Fruit fly (Drosophila melanogaster): Measurements from ENCODE around the gene CG3842.

Gene CG3842

dm6 chrX:6340593-6341068 is 3.1 kb downstream of the CG3842 start (continued):
- TF ChIP-seq CG8290 (GFP tag; optimal IDR thresholded peaks at IDR 0.05) (peak; percentile 30), CG8290 (tag; optimal IDR thresholded peaks at IDR 0.05) (peak; percentile 6 to 64), CG4820 (GFP tag; optimal IDR thresholded peaks at IDR 0.05) (peak; percentile 27), CG3838 (GFP tag; optimal IDR thresholded peaks at IDR 0.05) (no peak), lmd (GFP tag; IDR thresholded peaks at IDR 0.05) (peak; percentile 58), CG3407 (GFP tag; optimal IDR thresholded peaks at IDR 0.05) (peak; percentile 50), zfh2 (GFP tag; optimal IDR thresholded peaks at IDR 0.05) (peak; percentile 49), CG17568 (GFP tag; optimal IDR thresholded peaks at IDR 0.05) (peak; percentile 75), Blimp-1 (GFP tag; optimal IDR thresholded peaks at IDR 0.05) (no peak), Deaf1 (tag; optimal IDR thresholded peaks at IDR 0.05) (peak; percentile 56), Vsx1 (GFP tag; optimal IDR thresholded peaks at IDR 0.05) (peak; percentile 61), ttk (GFP tag; IDR thresholded peaks at IDR 0.05) (peak; percentile 54; the same call in 1 of the 2 replicates), az2 (GFP tag; optimal IDR thresholded peaks at IDR 0.05) (peak; percentile 61), Hr3 (GFP tag; optimal IDR thresholded peaks at IDR 0.05) (peak; percentile 34), CG30020 (tag; optimal IDR thresholded peaks at IDR 0.05) (peak; percentile 34), ATbp (GFP tag; optimal IDR thresholded peaks at IDR 0.05) (peak; percentile 62), CG8924 (tag; optimal IDR thresholded peaks at IDR 0.05) (peak; percentile 84), tna (GFP tag; IDR thresholded peaks at IDR 0.05; ENCODE audit: partially characterized antibody) (no peak), cg (GFP tag; optimal IDR thresholded peaks at IDR 0.05) (no peak), schlank (tag; optimal IDR thresholded peaks at IDR 0.05) (peak; percentile 64), CG11456 (GFP tag; IDR thresholded peaks at IDR 0.05) (no peak), seq (GFP tag; IDR thresholded peaks at IDR 0.05) (peak; percentile 56; the same call in 1 of the 2 replicates), Rfx (GFP tag; IDR thresholded peaks at IDR 0.05) (peak; percentile 67), Ravus (GFP tag; IDR thresholded peaks at IDR 0.05) (no peak), dmrt11E (tag; optimal IDR thresholded peaks at IDR 0.05) (peak; percentile 25), CG15696 (tag; optimal IDR thresholded peaks at IDR 0.05) (no peak), slp2 (GFP tag; optimal IDR thresholded peaks at IDR 0.05) (peak; percentile 1), ewg (GFP tag; optimal IDR thresholded peaks at IDR 0.05) (peak; percentile 58), org-1 (GFP tag; optimal IDR thresholded peaks at IDR 0.05) (peak; percentile 82), Sry-β (GFP tag; optimal IDR thresholded peaks at IDR 0.05) (no peak), gcm2 (GFP tag; optimal IDR thresholded peaks at IDR 0.05) (peak; percentile 27), BEAF-32 (GFP tag; optimal IDR thresholded peaks at IDR 0.05) (no peak), stwl (tag; optimal IDR thresholded peaks at IDR 0.05) (no peak), CG6791 (GFP tag; IDR thresholded peaks at IDR 0.05; ENCODE audit: partially characterized antibody) (no peak), run (tag; optimal IDR thresholded peaks at IDR 0.05) (peak; percentile 61), nom (GFP tag; optimal IDR thresholded peaks at IDR 0.05) (peak; percentile 97), CG4404 (GFP tag; IDR thresholded peaks at IDR 0.05) (no peak), ab (GFP tag; optimal IDR thresholded peaks at IDR 0.05) (no peak), Dref (GFP tag; IDR thresholded peaks at IDR 0.05) (no peak), CG8765 (GFP tag; IDR thresholded peaks at IDR 0.05) (no peak), B-H1 (GFP tag; IDR thresholded peaks at IDR 0.05) (no peak; the same call in 2 of the 3 replicates), nerfin-2 (GFP tag; IDR thresholded peaks at IDR 0.05; ENCODE audit: partially characterized antibody) (no peak), CG18011 (GFP tag; optimal IDR thresholded peaks at IDR 0.05) (peak; percentile 72), Oaz (GFP tag; IDR thresholded peaks at IDR 0.05) (no peak), Scr (GFP tag; IDR thresholded peaks at IDR 0.05; ENCODE audit: partially characterized antibody) (no peak), CG7786 (GFP tag; optimal IDR thresholded peaks at IDR 0.05) (peak; percentile 33), CG4707 (GFP tag; optimal IDR thresholded peaks at IDR 0.05) (peak; percentile 29), gce (GFP tag; IDR thresholded peaks at IDR 0.05) (no peak), CG7271 (tag; optimal IDR thresholded peaks at IDR 0.05) (no peak), CG6254 (GFP tag; optimal IDR thresholded peaks at IDR 0.05) (peak; percentile 64)

Measured in whole organism, embryonic.